Fruit fly (Drosophila melanogaster) whole organism, prepupa: ENCODE results near the gene CG43290.
A peak's percentile ranks its signal among the peaks of the same experiment; 100 is the strongest.

ENCODE experiments used
- CG6808 ChIP-seq: fragments of 200-800 bp; sonication (Bioruptor generic); optimal IDR thresholded peaks from 3 replicates; lab custom pipeline; 2017; ENCODE audit warnings: missing biosample characterization, missing genetic modification characterization, mild to moderate bottlenecking, moderate library complexity, missing genetic modification reagents
- CG6854 ChIP-seq: fragments of 200-800 bp; sonication (Bioruptor generic); optimal IDR thresholded peaks from 2 replicates; lab custom pipeline; 2017; ENCODE audit warnings: missing biosample characterization, mild to moderate bottlenecking, missing genetic modification characterization
- Eip75B ChIP-seq: fragments of 200-800 bp; sonication (Bioruptor generic); optimal IDR thresholded peaks from 3 replicates; lab custom pipeline; 2016; ENCODE audit warnings: missing biosample characterization, missing genetic modification characterization
- Gug ChIP-seq: fragments of 200-800 bp; sonication (Bioruptor generic); IDR thresholded peaks from 2 replicates; pipeline ENCODE4 v1.3.6; 2022; ENCODE audit warnings: missing biosample characterization, missing genetic modification characterization
- Hr4 ChIP-seq: fragments of 200-800 bp; sonication (Bioruptor generic); optimal IDR thresholded peaks from 3 replicates; lab custom pipeline; 2016; ENCODE audit warnings: missing biosample characterization, missing genetic modification characterization
- Sox102F ChIP-seq: fragments of 200-800 bp; sonication (Bioruptor generic); optimal IDR thresholded peaks from 2 replicates; lab custom pipeline; 2016; ENCODE audit warnings: missing biosample characterization, mild to moderate bottlenecking, missing genetic modification characterization
- dac ChIP-seq: fragments of 200-800 bp; sonication (Bioruptor generic); optimal IDR thresholded peaks from 2 replicates; lab custom pipeline; 2017; ENCODE audit warnings: missing biosample characterization, mild to moderate bottlenecking, missing genetic modification characterization
- fd85E ChIP-seq: fragments of 200-800 bp; sonication (Bioruptor generic); optimal IDR thresholded peaks from 3 replicates; lab custom pipeline; 2016; ENCODE audit warnings: missing biosample characterization, missing genetic modification characterization
- fkh ChIP-seq: fragments of 200-800 bp; sonication (Bioruptor generic); optimal IDR thresholded peaks from 3 replicates; lab custom pipeline; 2017; ENCODE audit warnings: missing biosample characterization, mild to moderate bottlenecking, missing genetic modification characterization, moderate library complexity
- lz ChIP-seq: fragments of 200-800 bp; sonication (Bioruptor generic); optimal IDR thresholded peaks from 3 replicates; lab custom pipeline; 2016; ENCODE audit warnings: missing biosample characterization, missing genetic modification characterization
- net ChIP-seq: fragments of 200-800 bp; sonication (Bioruptor generic); optimal IDR thresholded peaks from 3 replicates; lab custom pipeline; 2016; ENCODE audit warnings: missing biosample characterization, missing genetic modification characterization
- ss ChIP-seq, 2 experiments: fragments of 200-800 bp; sonication (Bioruptor generic); optimal IDR thresholded peaks; 2 replicates in 1 of 2; 3 replicates in 1 of 2; lab custom pipeline; 2017 to 2018; ENCODE audit warnings: mild to moderate bottlenecking in 2 of 2, missing biosample characterization in 2 of 2, missing genetic modification characterization in 2 of 2, moderate library complexity in 1 of 2
- topi ChIP-seq: fragments of 200-800 bp; sonication (Bioruptor generic); optimal IDR thresholded peaks from 3 replicates; lab custom pipeline; 2016; ENCODE audit warnings: missing biosample characterization, missing genetic modification characterization
- vri ChIP-seq: fragments of 200-800 bp; sonication (Bioruptor generic); optimal IDR thresholded peaks from 3 replicates; lab custom pipeline; 2016; ENCODE audit warnings: missing biosample characterization, mild to moderate bottlenecking, missing genetic modification characterization

DNA sequence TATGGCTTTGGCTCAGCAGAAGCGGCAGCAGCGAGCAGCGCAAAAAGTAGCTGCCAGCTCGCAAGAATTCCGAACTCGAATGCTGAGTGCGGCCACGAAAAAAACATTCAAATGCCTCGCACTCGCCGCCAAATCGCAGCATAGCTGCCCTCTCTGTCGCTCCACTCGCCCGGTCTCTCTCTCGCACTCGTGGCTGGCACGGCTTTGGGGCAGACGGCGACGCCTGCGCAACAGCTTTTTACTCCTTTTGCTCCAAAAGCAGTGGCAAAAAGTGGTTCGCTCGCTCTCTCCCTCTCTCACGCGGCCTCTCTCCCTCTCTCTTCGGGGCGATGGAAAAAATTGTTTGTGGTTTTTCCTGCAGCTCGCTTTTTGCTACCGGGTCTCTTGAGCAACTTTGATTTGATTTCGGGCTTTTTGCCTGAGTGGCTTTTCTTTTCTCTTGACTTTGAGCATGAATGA, 39.7 kb downstream of the CG43290 start, which contains the start of gene rn:
- TF ChIP-seq fkh (GFP tag; lab: Kevin White, UChicago) (no peak), Eip75B (GFP tag; lab: Kevin White, UChicago) (no peak), dac (GFP tag; lab: Kevin White, UChicago) (no peak), lz (no peak), CG6854 (GFP tag; lab: Kevin White, UChicago) (no peak), topi (GFP tag; lab: Kevin White, UChicago) (no peak), Sox102F (GFP tag; lab: Kevin White, UChicago) (no peak), Gug (GFP tag; lab: Robert Waterston, UW) (no peak), fd85E (no peak), CG6808 (GFP tag; lab: Kevin White, UChicago) (no peak), Hr4 (GFP tag; lab: Kevin White, UChicago) (no peak), net (no peak), vri (GFP tag; lab: Kevin White, UChicago) (peak; percentile 18), ss (GFP tag; optimal IDR thresholded peaks at IDR 0.05; lab: Kevin White, UChicago) (peak in 1 of 2 experiments; percentile 46)
